Worm (Caenorhabditis elegans) whole organism, late embryonic: ENCODE data around the gene cdc-48.2.

Experiments used
- F13H6.1 ChIP-seq: sonication (generic microtip); optimal IDR thresholded peaks from 2 replicates; lab custom pipeline; 2016; ENCODE audit warnings: missing genetic modification characterization, missing compliant biosample characterization
- T23F11.4 ChIP-seq: fragments of 200-800 bp; sonication (Bioruptor generic); optimal IDR thresholded peaks from 2 replicates; lab custom pipeline; 2018; ENCODE audit warnings: mild to moderate bottlenecking, missing genetic modification characterization, missing compliant biosample characterization
- Y22D7AL.16 ChIP-seq: sonication (generic microtip); optimal IDR thresholded peaks from 2 replicates; lab custom pipeline; 2016; ENCODE audit warnings: missing genetic modification characterization, missing compliant biosample characterization
- ama-1 ChIP-seq: fragments of 150-350 bp; optimal IDR thresholded peaks from 2 replicates; lab custom pipeline; 2014
- ceh-19 ChIP-seq: fragments of 200-800 bp; sonication (Bioruptor generic); optimal IDR thresholded peaks from 2 replicates; lab custom pipeline; 2018; ENCODE audit warnings: mild to moderate bottlenecking, missing genetic modification characterization, missing compliant biosample characterization
- ceh-22 ChIP-seq: sonication (generic microtip); optimal IDR thresholded peaks from 2 replicates; lab custom pipeline; 2017; ENCODE audit warnings: missing biosample characterization, missing genetic modification characterization
- ceh-24 ChIP-seq: sonication (generic microtip); optimal IDR thresholded peaks from 2 replicates; lab custom pipeline; 2016; ENCODE audit warnings: mild to moderate bottlenecking, missing genetic modification characterization, missing compliant biosample characterization
- ceh-31 ChIP-seq: sonication (generic microtip); optimal IDR thresholded peaks from 2 replicates; lab custom pipeline; 2016; ENCODE audit warnings: missing genetic modification characterization, missing compliant biosample characterization
- ceh-48 ChIP-seq: sonication (generic microtip); optimal IDR thresholded peaks from 2 replicates; lab custom pipeline; 2016; ENCODE audit warnings: missing genetic modification characterization, inconsistent platforms, missing compliant biosample characterization
- che-1 ChIP-seq: sonication (generic microtip); optimal IDR thresholded peaks from 2 replicates; lab custom pipeline; 2016; ENCODE audit warnings: mild to moderate bottlenecking, missing genetic modification characterization, missing compliant biosample characterization
- dve-1 ChIP-seq: sonication (generic microtip); optimal IDR thresholded peaks from 2 replicates; lab custom pipeline; 2017; ENCODE audit warnings: antibody characterized with exemption, mild to moderate bottlenecking, missing genetic modification characterization, missing compliant biosample characterization
- elt-2 ChIP-seq: sonication (generic microtip); optimal IDR thresholded peaks from 2 replicates; lab custom pipeline; 2016; ENCODE audit warnings: missing genetic modification reagents, missing genetic modification characterization, missing compliant biosample characterization
- elt-4 ChIP-seq: sonication (generic microtip); optimal IDR thresholded peaks from 2 replicates; lab custom pipeline; 2016; ENCODE audit warnings: missing genetic modification characterization, missing compliant biosample characterization
- ets-4 ChIP-seq: sonication (generic microtip); optimal IDR thresholded peaks from 2 replicates; lab custom pipeline; 2016; ENCODE audit warnings: missing genetic modification characterization, missing compliant biosample characterization
- eyg-1 ChIP-seq: sonication (generic microtip); optimal IDR thresholded peaks from 2 replicates; lab custom pipeline; 2016; ENCODE audit warnings: missing genotype, missing genetic modification characterization, missing compliant biosample characterization
- hlh-13 ChIP-seq: fragments of 200-800 bp; sonication (Bioruptor generic); optimal IDR thresholded peaks from 2 replicates; lab custom pipeline; 2018; ENCODE audit warnings: mild to moderate bottlenecking, missing genetic modification characterization, missing compliant biosample characterization
- hlh-30 ChIP-seq: sonication (generic microtip); optimal IDR thresholded peaks from 2 replicates; lab custom pipeline; 2017; ENCODE audit warnings: antibody characterized with exemption, missing genetic modification characterization, missing compliant biosample characterization; ENCODE audit not compliant: insufficient read depth
- hlh-6 ChIP-seq: sonication (generic microtip); optimal IDR thresholded peaks from 2 replicates; lab custom pipeline; 2016; ENCODE audit warnings: missing genotype, missing genetic modification characterization, missing compliant biosample characterization
- lim-6 ChIP-seq: sonication (generic microtip); optimal IDR thresholded peaks from 2 replicates; lab custom pipeline; 2016; ENCODE audit warnings: missing genetic modification characterization, missing compliant biosample characterization
- lin-11 ChIP-seq: fragments of 200-800 bp; sonication (Bioruptor generic); optimal IDR thresholded peaks from 2 replicates; lab custom pipeline; 2018; ENCODE audit warnings: mild to moderate bottlenecking, missing genetic modification characterization, missing compliant biosample characterization
- madf-2 ChIP-seq: sonication (generic microtip); optimal IDR thresholded peaks from 2 replicates; lab custom pipeline; 2017; ENCODE audit warnings: missing genetic modification characterization, missing compliant biosample characterization
- mec-3 ChIP-seq: sonication (generic microtip); optimal IDR thresholded peaks from 2 replicates; lab custom pipeline; 2016; ENCODE audit warnings: borderline replicate concordance, missing genetic modification characterization, missing compliant biosample characterization
- nfya-1 ChIP-seq: sonication (generic microtip); optimal IDR thresholded peaks from 2 replicates; lab custom pipeline; 2017; ENCODE audit warnings: missing genetic modification characterization, mild to moderate bottlenecking, missing compliant biosample characterization, antibody characterized with exemption, moderate library complexity
- nhr-11 ChIP-seq: fragments of 150-350 bp; optimal IDR thresholded peaks from 2 replicates; lab custom pipeline; 2014; ENCODE audit warnings: missing biosample characterization, missing genetic modification characterization
- npax-4 ChIP-seq: sonication (generic microtip); optimal IDR thresholded peaks from 2 replicates; lab custom pipeline; 2016; ENCODE audit warnings: missing genetic modification characterization, missing compliant biosample characterization
- odd-2 ChIP-seq: sonication (generic microtip); optimal IDR thresholded peaks from 2 replicates; lab custom pipeline; 2017; ENCODE audit warnings: antibody characterized with exemption, mild to moderate bottlenecking, missing genetic modification characterization, missing compliant biosample characterization
- pag-3 ChIP-seq: sonication (generic microtip); optimal IDR thresholded peaks from 2 replicates; lab custom pipeline; 2016; ENCODE audit warnings: missing compliant biosample characterization, missing genetic modification characterization, borderline replicate concordance
- pat-9 ChIP-seq: fragments of 200-800 bp; sonication (Bioruptor generic); optimal IDR thresholded peaks from 2 replicates; lab custom pipeline; 2018; ENCODE audit warnings: mild to moderate bottlenecking, missing genetic modification characterization, moderate library complexity, missing compliant biosample characterization
- pax-1 ChIP-seq: fragments of 150-350 bp; optimal IDR thresholded peaks from 2 replicates; lab custom pipeline; 2014; ENCODE audit warnings: missing biosample characterization, missing genetic modification characterization
- pha-2 ChIP-seq: sonication (generic microtip); optimal IDR thresholded peaks from 2 replicates; lab custom pipeline; 2017; ENCODE audit warnings: mild to moderate bottlenecking, missing genetic modification characterization, missing compliant biosample characterization
- pha-4 ChIP-seq: fragments of 150-350 bp; optimal IDR thresholded peaks from 2 replicates; lab custom pipeline; 2018; ENCODE audit warnings: missing biosample characterization, missing genetic modification reagents, missing genetic modification characterization
- pqm-1 ChIP-seq: sonication (generic microtip); optimal IDR thresholded peaks from 2 replicates; lab custom pipeline; 2016; ENCODE audit warnings: missing genetic modification characterization, missing compliant biosample characterization
- pros-1 ChIP-seq: fragments of 150-350 bp; optimal IDR thresholded peaks from 2 replicates; lab custom pipeline; 2014; ENCODE audit warnings: missing biosample characterization, missing genetic modification reagents, missing genetic modification characterization
- ref-2 ChIP-seq: sonication (generic microtip); optimal IDR thresholded peaks from 2 replicates; lab custom pipeline; 2016; ENCODE audit warnings: missing genetic modification characterization, missing compliant biosample characterization
- rnt-1 ChIP-seq: sonication (generic microtip); optimal IDR thresholded peaks from 2 replicates; lab custom pipeline; 2016; ENCODE audit warnings: missing genetic modification characterization, missing compliant biosample characterization
- sox-4 ChIP-seq: sonication (generic microtip); optimal IDR thresholded peaks from 2 replicates; lab custom pipeline; 2017; ENCODE audit warnings: mild to moderate bottlenecking, missing genetic modification characterization, inconsistent platforms, missing compliant biosample characterization
- tbx-2 ChIP-seq: sonication (generic microtip); optimal IDR thresholded peaks from 2 replicates; lab custom pipeline; 2016; ENCODE audit warnings: missing genetic modification characterization, missing compliant biosample characterization
- tbx-7 ChIP-seq: sonication (generic microtip); optimal IDR thresholded peaks from 2 replicates; lab custom pipeline; 2016; ENCODE audit warnings: missing genotype, missing genetic modification characterization, missing compliant biosample characterization
- unc-42 ChIP-seq: sonication (generic microtip); optimal IDR thresholded peaks from 2 replicates; lab custom pipeline; 2016; ENCODE audit warnings: missing genotype, missing genetic modification characterization, missing compliant biosample characterization
- zip-5 ChIP-seq: sonication (generic microtip); optimal IDR thresholded peaks from 2 replicates; lab custom pipeline; 2016; ENCODE audit warnings: missing genetic modification characterization, missing compliant biosample characterization
- ztf-16 ChIP-seq: sonication (generic microtip); optimal IDR thresholded peaks from 2 replicates; lab custom pipeline; 2017; ENCODE audit warnings: missing genetic modification characterization, missing compliant biosample characterization

The cdc-48.2 gene

DNA sequence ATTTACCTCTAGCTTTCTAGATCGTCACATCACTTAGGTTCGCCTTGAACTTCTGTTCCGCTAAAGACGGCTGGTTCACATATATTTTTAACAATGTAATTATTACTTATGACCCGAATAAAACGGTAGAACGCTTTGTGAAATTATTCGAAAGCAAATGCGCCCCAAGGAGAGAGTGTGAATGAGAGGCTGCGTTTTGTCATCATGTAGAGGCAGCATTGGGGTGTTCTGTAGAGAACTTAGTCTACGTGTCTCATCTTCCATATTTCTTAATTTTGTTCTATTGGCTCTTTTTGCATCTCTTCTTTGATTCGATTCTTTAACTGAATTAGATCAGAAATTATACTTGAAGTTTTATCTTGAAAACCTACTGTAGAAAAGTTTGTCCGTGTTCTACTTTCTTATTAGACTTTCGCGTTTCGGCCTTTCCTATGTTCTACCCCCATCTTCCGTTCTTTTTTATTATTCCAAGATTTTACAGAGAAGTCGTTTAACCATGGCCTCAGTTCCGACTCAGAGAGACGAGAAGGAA is at the start of gene cdc-48.2:
Gene cdc-48.2 (plus strand): TSS at position 482 of the 532 bp plus-strand sequence.
- TF ChIP-seq lin-11 (tag; lab: Kevin White, UChicago) = no peak
- no peak for TF ChIP-seq F13H6.1 (tag; lab: Kevin White, UChicago)
- TF ChIP-seq sox-4 (tag; lab: Kevin White, UChicago) = no peak
- no peak for TF ChIP-seq pha-4 (tag; lab: Kevin White, UChicago)
- no peak for TF ChIP-seq odd-2
- TF ChIP-seq pag-3 (tag; lab: Kevin White, UChicago) = no peak
- TF ChIP-seq pros-1 (tag; lab: Kevin White, UChicago) = no peak
- TF ChIP-seq ceh-48 (tag; lab: Kevin White, UChicago) = no peak
- no peak for TF ChIP-seq T23F11.4 (GFP tag; lab: Kevin White, UChicago)
- no peak for TF ChIP-seq eyg-1 (tag; lab: Kevin White, UChicago)
- TF ChIP-seq rnt-1 = no peak
- no peak for TF ChIP-seq madf-2 (tag; lab: Kevin White, UChicago)
- no peak for TF ChIP-seq ceh-31 (tag; lab: Kevin White, UChicago)
- TF ChIP-seq nfya-1 = no peak
- TF ChIP-seq zip-5 (tag; lab: Kevin White, UChicago) = no peak
- no peak for TF ChIP-seq pqm-1 (tag; lab: Kevin White, UChicago)
- TF ChIP-seq, all 69 proteins: peak for 0

DNA sequence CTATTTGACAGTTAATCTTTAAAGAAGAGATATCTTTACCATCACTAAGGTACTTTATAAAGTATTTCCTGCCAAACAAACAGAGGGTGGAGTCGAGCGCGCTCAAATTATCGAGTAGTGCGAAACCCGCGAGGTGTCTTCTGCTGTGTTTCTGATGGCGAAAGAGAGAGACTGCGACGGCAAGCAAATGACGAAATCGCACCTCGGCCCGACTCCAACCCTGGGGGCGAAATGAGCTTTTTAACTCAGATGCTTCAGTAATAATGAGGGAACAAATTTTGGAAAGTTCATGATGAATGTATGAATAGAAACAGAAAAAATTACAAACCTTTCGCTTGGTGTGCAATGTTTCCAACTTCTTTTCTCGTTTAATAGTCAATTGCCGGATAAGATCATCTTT is 46.8 kb upstream of the cdc-48.2 start:
- TF ChIP-seq ceh-48 (tag; lab: Kevin White, UChicago) (no peak), eyg-1 (tag; lab: Kevin White, UChicago) (no peak), elt-2 (tag; lab: Kevin White, UChicago) (no peak), ceh-24 (tag; lab: Kevin White, UChicago) (no peak), ref-2 (peak; percentile 4), Y22D7AL.16 (tag; lab: Kevin White, UChicago) (no peak), ama-1 (lab: Kevin White, UChicago) (peak; percentile 12), nhr-11 (tag; lab: Kevin White, UChicago) (no peak), dve-1 (peak; percentile 56), pat-9 (tag; lab: Kevin White, UChicago) (no peak), ceh-22 (no peak), F13H6.1 (tag; lab: Kevin White, UChicago) (no peak), madf-2 (tag; lab: Kevin White, UChicago) (no peak), pha-2 (tag; lab: Kevin White, UChicago) (no peak), unc-42 (tag; lab: Kevin White, UChicago) (no peak), lim-6 (tag; lab: Kevin White, UChicago) (no peak), hlh-6 (tag; lab: Kevin White, UChicago) (no peak), mec-3 (tag; lab: Kevin White, UChicago) (no peak), lin-11 (tag; lab: Kevin White, UChicago) (no peak), tbx-2 (no peak), nfya-1 (no peak), pha-4 (tag; lab: Kevin White, UChicago) (no peak), ceh-31 (tag; lab: Kevin White, UChicago) (no peak), elt-4 (no peak), ztf-16 (tag; lab: Kevin White, UChicago) (no peak)
- TF ChIP-seq, all 69 proteins: peak for 3

DNA sequence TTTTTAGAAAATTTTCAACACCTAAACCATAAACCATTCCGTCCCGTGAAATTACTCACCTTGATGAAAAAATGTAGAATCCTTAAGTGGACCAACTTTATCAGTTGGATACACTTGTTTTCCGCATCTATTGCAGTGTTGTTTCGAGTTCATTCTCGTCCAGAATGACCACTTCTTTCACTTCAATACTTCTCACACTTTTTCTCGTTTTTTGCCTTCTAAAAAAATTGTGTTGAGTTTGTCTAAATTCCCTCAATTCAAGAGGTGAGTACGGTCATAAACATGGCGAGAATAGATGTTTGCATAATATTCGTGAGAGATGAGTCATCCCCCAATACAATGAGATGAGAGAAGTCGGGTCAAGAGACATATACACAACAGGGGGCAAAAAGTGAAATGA is 45.8 kb upstream of the cdc-48.2 start, which contains the start of gene ltd-1:
Gene ltd-1 (minus strand): TSS at position 218 of the 400 bp plus-strand sequence.
- TF ChIP-seq lin-11 (tag; lab: Kevin White, UChicago) (no peak), hlh-13 (no peak), che-1 (tag; lab: Kevin White, UChicago) (no peak), hlh-30 (tag; lab: Kevin White, UChicago) (no peak), zip-5 (tag; lab: Kevin White, UChicago) (no peak), tbx-7 (no peak), pag-3 (tag; lab: Kevin White, UChicago) (no peak), pat-9 (tag; lab: Kevin White, UChicago) (no peak), tbx-2 (no peak), ceh-19 (GFP tag; lab: Kevin White, UChicago) (no peak), ets-4 (no peak), pax-1 (tag; lab: Kevin White, UChicago) (no peak), elt-4 (no peak), npax-4 (tag; lab: Kevin White, UChicago) (no peak)
